Fruit fly (Drosophila melanogaster): ENCODE measurements around the gene CheB98a.

CheB98a gene

DNA sequence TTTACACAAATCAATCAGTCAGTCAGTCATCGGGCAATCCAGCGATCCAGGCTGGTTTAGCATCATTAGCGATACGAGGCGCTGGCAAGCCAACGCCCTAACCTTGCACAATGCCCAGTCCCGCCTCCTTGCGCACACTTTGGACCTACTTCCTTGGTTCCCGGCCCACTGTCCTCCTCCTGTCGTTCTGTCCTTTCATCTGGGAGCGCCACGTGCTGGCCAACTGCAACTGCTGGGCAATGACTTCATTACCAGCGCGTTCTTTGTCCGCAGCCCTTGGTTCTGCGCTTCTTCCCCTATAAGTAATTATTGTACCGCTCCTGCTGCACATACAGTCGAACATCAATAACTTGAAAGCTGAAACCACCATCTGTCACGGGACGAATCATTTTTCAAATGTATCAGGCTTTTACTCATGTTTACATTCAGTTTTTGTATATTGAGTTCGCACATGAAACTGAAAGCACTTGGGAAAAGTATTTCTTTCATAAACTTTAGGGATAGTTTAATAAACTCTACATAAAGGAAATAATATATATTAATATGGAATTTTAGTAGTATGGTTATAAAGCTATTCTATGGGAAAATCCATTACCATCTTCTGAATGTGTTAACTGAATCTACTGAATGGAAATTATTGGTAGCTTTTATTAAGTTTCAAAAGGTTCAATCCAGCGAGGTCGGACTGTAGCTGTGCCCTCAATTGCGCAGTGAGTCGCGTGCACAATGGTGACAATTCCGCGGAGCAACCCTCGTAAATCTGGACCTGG lies 41.2 kb downstream of the CheB98a start (continued):
- TF ChIP-seq Sox102F (GFP tag; optimal IDR thresholded peaks at IDR 0.05) = peak; percentile 6
- peak; percentile 56 for TF ChIP-seq Ets96B (tag; optimal IDR thresholded peaks at IDR 0.05)
- TF ChIP-seq salr (GFP tag; optimal IDR thresholded peaks at IDR 0.05) = peak in 1 of 2 experiments; percentile 17
- TF ChIP-seq CG32006 (GFP tag; optimal IDR thresholded peaks at IDR 0.05) = peak; percentile 49
- TF ChIP-seq Eip75B (GFP tag; optimal IDR thresholded peaks at IDR 0.05) = no peak
- TF ChIP-seq CG11762 (GFP tag; optimal IDR thresholded peaks at IDR 0.05; ENCODE audit: insufficient read depth) = peak; percentile 35
- peak; percentile 59 for TF ChIP-seq esn (GFP tag; optimal IDR thresholded peaks at IDR 0.05)

DNA sequence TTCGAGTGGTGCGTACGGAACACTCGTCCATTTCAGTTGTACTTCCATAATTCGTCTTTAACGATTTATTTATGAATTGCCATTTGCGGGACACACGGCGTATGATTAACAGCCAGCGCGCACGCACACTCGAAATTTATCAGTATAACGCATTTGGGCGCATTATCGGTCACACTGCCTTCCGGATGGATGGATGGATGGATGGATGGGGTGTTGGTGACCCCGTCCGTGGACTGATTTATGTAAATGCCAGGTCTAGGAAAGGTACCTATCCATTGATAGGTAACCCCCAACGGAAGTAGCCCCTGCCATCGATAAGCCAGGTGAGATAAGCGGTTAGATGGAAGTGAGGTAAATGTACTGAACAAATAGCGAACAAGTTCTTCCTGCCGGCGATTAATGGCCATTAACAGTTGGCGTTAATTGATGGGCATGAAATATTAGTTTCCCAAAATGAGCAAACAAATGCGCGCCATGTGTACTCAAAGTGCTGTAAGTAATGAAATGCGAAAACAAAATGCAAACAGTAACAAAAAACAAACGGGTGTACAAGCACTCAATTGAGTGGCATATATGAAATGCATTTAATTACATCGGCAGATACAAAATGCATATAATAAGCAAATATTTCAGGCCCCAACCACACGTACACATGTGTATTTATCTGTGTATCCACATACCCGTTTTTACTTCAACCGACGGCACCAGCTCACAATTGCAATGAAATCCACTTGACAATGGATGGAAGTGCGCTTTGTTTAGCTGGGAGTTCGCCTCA lies 42.4 kb downstream of the CheB98a start:
- TF ChIP-seq Met (GFP tag; optimal IDR thresholded peaks at IDR 0.05) (no peak), esn (GFP tag; optimal IDR thresholded peaks at IDR 0.05) (no peak), fkh (GFP tag; optimal IDR thresholded peaks at IDR 0.05) (peak; percentile 9), CG16779 (tag; optimal IDR thresholded peaks at IDR 0.05) (no peak), CG7368 (GFP tag; optimal IDR thresholded peaks at IDR 0.05) (no peak), Eip78C (GFP tag) (peak; percentile 56), Ets96B (tag; optimal IDR thresholded peaks at IDR 0.05) (no peak), CG8319 (GFP tag; optimal IDR thresholded peaks at IDR 0.05) (peak; percentile 76), CG6808 (GFP tag; optimal IDR thresholded peaks at IDR 0.05) (peak; percentile 1), ss (GFP tag; optimal IDR thresholded peaks at IDR 0.05) (peak in 1 of 2 experiments; percentile 15)

DNA sequence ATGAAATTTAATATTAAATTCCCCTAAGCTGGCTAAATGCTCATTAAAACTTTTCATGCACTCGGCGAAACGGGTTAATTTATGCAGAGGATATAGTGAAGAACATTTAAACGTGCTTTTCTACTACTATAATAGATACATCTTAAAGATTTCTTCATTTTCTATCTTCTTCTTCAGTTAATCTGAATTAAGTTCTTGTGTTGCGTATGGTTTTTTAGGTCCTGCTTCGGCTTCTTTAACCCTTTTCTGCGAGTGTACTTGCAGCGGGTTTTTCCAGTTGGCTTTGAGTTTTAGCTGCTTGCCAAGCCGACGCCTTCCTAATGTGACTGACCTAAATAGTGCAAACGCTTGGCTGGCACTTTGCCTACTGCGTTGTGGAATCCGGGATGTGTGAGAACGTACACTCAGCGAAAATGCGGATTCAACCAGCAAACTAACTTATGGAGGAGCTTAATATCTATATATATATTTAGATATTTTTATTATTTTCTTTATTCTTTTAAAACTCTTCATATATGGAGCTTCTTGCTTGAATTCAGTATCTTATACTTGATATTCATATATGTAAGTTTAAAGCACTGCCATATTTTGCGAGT lies 44.3 kb downstream of the CheB98a start:
- peak; percentile 32 for TF ChIP-seq dac (GFP tag; optimal IDR thresholded peaks at IDR 0.05)
- no peak for TF ChIP-seq CG11902 (GFP tag; optimal IDR thresholded peaks at IDR 0.05)
- peak; percentile 2 for TF ChIP-seq CG10631 (GFP tag; optimal IDR thresholded peaks at IDR 0.05)
- peak; percentile 15 for TF ChIP-seq CG4318 (GFP tag; optimal IDR thresholded peaks at IDR 0.05)
- no peak for TF ChIP-seq dsx (GFP tag; optimal IDR thresholded peaks at IDR 0.05; ENCODE audit: poor library complexity, severe bottlenecking)
- peak; percentile 6 for TF ChIP-seq net (GFP tag; optimal IDR thresholded peaks at IDR 0.05)
- TF ChIP-seq CG7368 (GFP tag; optimal IDR thresholded peaks at IDR 0.05) = no peak
- TF ChIP-seq salr (GFP tag; optimal IDR thresholded peaks at IDR 0.05) = peak in 1 of 2 experiments; percentile 46
- peak; percentile 80 for TF ChIP-seq CG8119 (GFP tag; IDR thresholded peaks at IDR 0.05)
- TF ChIP-seq CG32006 (GFP tag; optimal IDR thresholded peaks at IDR 0.05) = peak; percentile 82
- TF ChIP-seq Blimp-1 (GFP tag; optimal IDR thresholded peaks at IDR 0.05) = no peak
- peak; percentile 1 for TF ChIP-seq achi (GFP tag; optimal IDR thresholded peaks at IDR 0.05)
- peak; percentile 40 for TF ChIP-seq Eip75B (GFP tag; optimal IDR thresholded peaks at IDR 0.05)
- TF ChIP-seq CG6854 (GFP tag; optimal IDR thresholded peaks at IDR 0.05) = no peak
- TF ChIP-seq CG34406 (GFP tag; optimal IDR thresholded peaks at IDR 0.05) = no peak
- TF ChIP-seq topi (GFP tag; optimal IDR thresholded peaks at IDR 0.05) = no peak
- no peak for TF ChIP-seq CG1621 (tag; optimal IDR thresholded peaks at IDR 0.05)
- TF ChIP-seq pdm3 (GFP tag; optimal IDR thresholded peaks at IDR 0.05) = peak; percentile 45
- TF ChIP-seq fd59A (GFP tag; optimal IDR thresholded peaks at IDR 0.05) = peak; percentile 8
- no peak for TF ChIP-seq Hr39 (GFP tag; optimal IDR thresholded peaks at IDR 0.05)
- peak; percentile 8 for TF ChIP-seq CG16779 (tag; optimal IDR thresholded peaks at IDR 0.05)
- TF ChIP-seq Met (GFP tag; optimal IDR thresholded peaks at IDR 0.05) = no peak
- TF ChIP-seq Smox (GFP tag; optimal IDR thresholded peaks at IDR 0.05) = no peak
- TF ChIP-seq CG9139 (GFP tag; optimal IDR thresholded peaks at IDR 0.05) = no peak
- peak; percentile 67 for TF ChIP-seq CG6163 (GFP tag; IDR thresholded peaks at IDR 0.05)
- TF ChIP-seq Ets96B (tag; optimal IDR thresholded peaks at IDR 0.05) = peak; percentile 4
- TF ChIP-seq ss (GFP tag; optimal IDR thresholded peaks at IDR 0.05) = no peak
- no peak for TF ChIP-seq Sox15 (GFP tag; optimal IDR thresholded peaks at IDR 0.05)
- peak; percentile 62 for TF ChIP-seq CG6276 (GFP tag; optimal IDR thresholded peaks at IDR 0.05)
- peak; percentile 24 for TF ChIP-seq Lpt (GFP tag; optimal IDR thresholded peaks at IDR 0.05)
- no peak for TF ChIP-seq CG6808 (GFP tag; optimal IDR thresholded peaks at IDR 0.05)
- TF ChIP-seq CG3919 (GFP tag; optimal IDR thresholded peaks at IDR 0.05) = peak; percentile 34
- TF ChIP-seq acj6 (GFP tag; optimal IDR thresholded peaks at IDR 0.05) = peak; percentile 40
- no peak for TF ChIP-seq cyc (GFP tag; optimal IDR thresholded peaks at IDR 0.05)
- no peak for TF ChIP-seq vri (GFP tag; optimal IDR thresholded peaks at IDR 0.05)
- peak; percentile 38 for TF ChIP-seq CG11294 (GFP tag; IDR thresholded peaks at IDR 0.05)

All from whole organism, prepupa.